Fruit fly (Drosophila melanogaster): ENCODE results near the gene CG6683.

Gene CG6683

dm6 chr3L:8543866-8544265 is 29.1 kb upstream of the CG6683 start (continued):
- TF ChIP-seq prd (optimal IDR thresholded peaks at IDR 0.05) (no peak), prd (GFP tag; IDR thresholded peaks at IDR 0.05) (peak; percentile 19; the same call in 1 of the 3 replicates), CG3726 (GFP tag; IDR thresholded peaks at IDR 0.05) (no peak), Fer2 (tag; optimal IDR thresholded peaks at IDR 0.05) (no peak), Rfx (GFP tag; IDR thresholded peaks at IDR 0.05) (peak; percentile 23; the same call in 1 of the 2 replicates), grau (tag; optimal IDR thresholded peaks at IDR 0.05) (peak; percentile 39), Hmr (GFP tag; optimal IDR thresholded peaks at IDR 0.05) (no peak), unc-4 (GFP tag; IDR thresholded peaks at IDR 0.05; ENCODE audit: partially characterized antibody) (no peak), pita (GFP tag; optimal IDR thresholded peaks at IDR 0.05) (no peak), toy (GFP tag; IDR thresholded peaks at IDR 0.05) (no peak), bowl (GFP tag; IDR thresholded peaks at IDR 0.05) (no peak), CG3407 (GFP tag; optimal IDR thresholded peaks at IDR 0.05) (no peak), CG10321 (GFP tag; IDR thresholded peaks at IDR 0.05) (no peak), CG18262 (tag; optimal IDR thresholded peaks at IDR 0.05) (peak; percentile 37), Pdp1 (GFP tag; optimal IDR thresholded peaks at IDR 0.05) (peak in 1 of 2 experiments; percentile 2), Camta (GFP tag; optimal IDR thresholded peaks at IDR 0.05) (no peak), eve (GFP tag; optimal IDR thresholded peaks at IDR 0.05) (no peak), pros (GFP tag; optimal IDR thresholded peaks at IDR 0.05) (peak; percentile 4), CG30403 (GFP tag; optimal IDR thresholded peaks at IDR 0.05) (peak; percentile 9), CG14965 (GFP tag; optimal IDR thresholded peaks at IDR 0.05; ENCODE audit: borderline replicate concordance) (no peak), dan (GFP tag; IDR thresholded peaks at IDR 0.05) (no peak), CG30431 (GFP tag; optimal IDR thresholded peaks at IDR 0.05) (no peak), tx (GFP tag; optimal IDR thresholded peaks at IDR 0.05) (no peak), CG13424 (tag; optimal IDR thresholded peaks at IDR 0.05) (peak; percentile 40), lbe (GFP tag; optimal IDR thresholded peaks at IDR 0.05) (no peak), CG11093 (GFP tag; IDR thresholded peaks at IDR 0.05) (no peak), phol (tag; optimal IDR thresholded peaks at IDR 0.05) (peak; percentile 42), CG4404 (GFP tag; IDR thresholded peaks at IDR 0.05) (no peak), B-H2 (GFP tag; optimal IDR thresholded peaks at IDR 0.05) (no peak), zf30C (GFP tag; optimal IDR thresholded peaks at IDR 0.05) (peak; percentile 56), CG13287 (GFP tag; IDR thresholded peaks at IDR 0.05; ENCODE audit: partially characterized antibody) (no peak), CG6683 (GFP tag; optimal IDR thresholded peaks at IDR 0.05) (no peak), sob (GFP tag; IDR thresholded peaks at IDR 0.05) (no peak), CG9817 (tag; optimal IDR thresholded peaks at IDR 0.05) (peak; percentile 2), Dp (GFP tag; optimal IDR thresholded peaks at IDR 0.05) (no peak), CG17612 (GFP tag; IDR thresholded peaks at IDR 0.05) (no peak), kah (GFP tag; optimal IDR thresholded peaks at IDR 0.05) (no peak), nmo (GFP tag; optimal IDR thresholded peaks at IDR 0.05) (peak; percentile 17), CG12236 (GFP tag; optimal IDR thresholded peaks at IDR 0.05) (no peak), CG31224 (GFP tag; IDR thresholded peaks at IDR 0.05) (no peak), CG30020 (tag; optimal IDR thresholded peaks at IDR 0.05) (no peak), CG14710 (tag; optimal IDR thresholded peaks at IDR 0.05) (peak; percentile 21), CG8089 (GFP tag; optimal IDR thresholded peaks at IDR 0.05) (no peak), dysf (GFP tag; IDR thresholded peaks at IDR 0.05) (0 out of 3 replicates have a peak, but pooled peaks have one; percentile 12), gsb (GFP tag; IDR thresholded peaks at IDR 0.05) (no peak), Gug (GFP tag; IDR thresholded peaks at IDR 0.05) (no peak), CG10565 (GFP tag; optimal IDR thresholded peaks at IDR 0.05) (no peak), CG10462 (GFP tag; optimal IDR thresholded peaks at IDR 0.05) (no peak), CG2678 (tag; optimal IDR thresholded peaks at IDR 0.05) (peak; percentile 43), CG11695 (GFP tag; IDR thresholded peaks at IDR 0.05) (no peak), chm (GFP tag; IDR thresholded peaks at IDR 0.05) (0 out of 2 replicates have a peak, but pooled peaks have one; percentile 21), Chrac-16 (GFP tag; optimal IDR thresholded peaks at IDR 0.05) (no peak)
